In genomic region chr3R:17449402-17449801, dm6 we compare ENCODE assay signal across 1 fruit fly cellular context.
TF ChIP-seq lines count a peak whose summit lies in the region.

No protein-coding gene starts in this region.

TF ChIP-seq in whole organism, embryonic, 481 proteins besides CTCF, POLR2A, EP300 and RAD21 (continued from another document):
- TF ChIP-seq CG9932 (GFP tag; IDR thresholded peaks at IDR 0.05; lab: Robert Waterston, UW) (no peak), al (GFP tag; IDR thresholded peaks at IDR 0.05; lab: Robert Waterston, UW) (no peak), CG5180 (GFP tag; optimal IDR thresholded peaks at IDR 0.05; lab: Kevin White, UChicago) (no peak), D19B (GFP tag; optimal IDR thresholded peaks at IDR 0.05; lab: Kevin White, UChicago) (no peak), HmgZ (tag; optimal IDR thresholded peaks at IDR 0.05; lab: Kevin White, UChicago) (peak; percentile 10), CG4707 (GFP tag; optimal IDR thresholded peaks at IDR 0.05; lab: Kevin White, UChicago) (no peak), dm (GFP tag; optimal IDR thresholded peaks at IDR 0.05; lab: Kevin White, UChicago) (no peak), Hr51 (GFP tag; optimal IDR thresholded peaks at IDR 0.05; lab: Kevin White, UChicago) (no peak), Dll (GFP tag; IDR thresholded peaks at IDR 0.05; lab: Robert Waterston, UW; ENCODE audit: partially characterized antibody) (no peak), CG12391 (tag; optimal IDR thresholded peaks at IDR 0.05; lab: Kevin White, UChicago) (no peak), croc (GFP tag; conservative IDR thresholded peaks at IDR 0.05; lab: Robert Waterston, UW) (no peak), Opbp (GFP tag; IDR thresholded peaks at IDR 0.05; lab: Robert Waterston, UW; ENCODE audit: partially characterized antibody) (peak; percentile 69; the same call in 2 of the 3 replicates), CG2889 (GFP tag; IDR thresholded peaks at IDR 0.05; lab: Robert Waterston, UW) (no peak), CG34422 (GFP tag; IDR thresholded peaks at IDR 0.05; lab: Robert Waterston, UW) (no peak; the same call in 2 of the 3 replicates), CG17328 (GFP tag; IDR thresholded peaks at IDR 0.05; lab: Robert Waterston, UW) (no peak), CG1603 (tag; optimal IDR thresholded peaks at IDR 0.05; lab: Kevin White, UChicago) (peak; percentile 21), Sry-δ (GFP tag; optimal IDR thresholded peaks at IDR 0.05; lab: Kevin White, UChicago) (no peak), CG7372 (GFP tag; IDR thresholded peaks at IDR 0.05; lab: Robert Waterston, UW) (no peak), Abd-B (GFP tag; optimal IDR thresholded peaks at IDR 0.05; lab: Kevin White, UChicago) (peak; percentile 60), Lhr (GFP tag; optimal IDR thresholded peaks at IDR 0.05; lab: Kevin White, UChicago) (peak; percentile 28), run (tag; optimal IDR thresholded peaks at IDR 0.05; lab: Kevin White, UChicago) (no peak), jumu (GFP tag; optimal IDR thresholded peaks at IDR 0.05; lab: Kevin White, UChicago) (no peak), CG30403 (GFP tag; optimal IDR thresholded peaks at IDR 0.05; lab: Kevin White, UChicago) (no peak), CG2202 (tag; optimal IDR thresholded peaks at IDR 0.05; lab: Kevin White, UChicago) (no peak), CG3847 (GFP tag; IDR thresholded peaks at IDR 0.05; lab: Robert Waterston, UW) (peak; percentile 27; the same call in 1 of the 2 replicates), CG9797 (GFP tag; optimal IDR thresholded peaks at IDR 0.05; lab: Kevin White, UChicago) (no peak), Asciz (GFP tag; optimal IDR thresholded peaks at IDR 0.05; lab: Kevin White, UChicago) (no peak), CoRest (tag; optimal IDR thresholded peaks at IDR 0.05; lab: Kevin White, UChicago) (peak; percentile 12), CG8089 (GFP tag; optimal IDR thresholded peaks at IDR 0.05; lab: Kevin White, UChicago) (no peak), Spps (tag; optimal IDR thresholded peaks at IDR 0.05; lab: Kevin White, UChicago) (no peak), tna (GFP tag; IDR thresholded peaks at IDR 0.05; lab: Robert Waterston, UW; ENCODE audit: partially characterized antibody) (no peak), dysf (GFP tag; IDR thresholded peaks at IDR 0.05; lab: Robert Waterston, UW) (no peak), amos (GFP tag; IDR thresholded peaks at IDR 0.05; lab: Robert Waterston, UW; ENCODE audit: partially characterized antibody) (peak; percentile 62), MTF-1 (GFP tag; optimal IDR thresholded peaks at IDR 0.05; lab: Kevin White, UChicago; ENCODE audit: borderline replicate concordance) (no peak), CG7556 (GFP tag; optimal IDR thresholded peaks at IDR 0.05; lab: Kevin White, UChicago) (no peak), B-H1 (GFP tag; IDR thresholded peaks at IDR 0.05; lab: Robert Waterston, UW) (no peak), stwl (tag; optimal IDR thresholded peaks at IDR 0.05; lab: Kevin White, UChicago) (peak; percentile 96), TFAM (GFP tag; optimal IDR thresholded peaks at IDR 0.05; lab: Kevin White, UChicago) (no peak), chm (GFP tag; IDR thresholded peaks at IDR 0.05; lab: Robert Waterston, UW) (no peak), gsb-n (tag; optimal IDR thresholded peaks at IDR 0.05; lab: Kevin White, UChicago) (no peak), HLH4C (GFP tag; IDR thresholded peaks at IDR 0.05; lab: Robert Waterston, UW; ENCODE audit: partially characterized antibody) (peak; percentile 15; the same call in 1 of the 3 replicates), Pdp1 (GFP tag; optimal IDR thresholded peaks at IDR 0.05; lab: Kevin White, UChicago) (no peak), Elba2 (GFP tag; optimal IDR thresholded peaks at IDR 0.05; lab: Kevin White, UChicago) (no peak), B-H2 (GFP tag; optimal IDR thresholded peaks at IDR 0.05; lab: Kevin White, UChicago) (no peak), ken (GFP tag; IDR thresholded peaks at IDR 0.05; lab: Robert Waterston, UW) (no peak), CG30431 (GFP tag; optimal IDR thresholded peaks at IDR 0.05; lab: Kevin White, UChicago) (no peak), ro (GFP tag; IDR thresholded peaks at IDR 0.05; lab: Robert Waterston, UW) (no peak), gem (tag; optimal IDR thresholded peaks at IDR 0.05; lab: Kevin White, UChicago) (peak; percentile 18), lola (GFP tag; optimal IDR thresholded peaks at IDR 0.05; lab: Kevin White, UChicago) (no peak), sr (GFP tag; IDR thresholded peaks at IDR 0.05; lab: Robert Waterston, UW) (no peak), CG11723 (GFP tag; optimal IDR thresholded peaks at IDR 0.05; lab: Kevin White, UChicago) (no peak), H15 (GFP tag; IDR thresholded peaks at IDR 0.05; lab: Robert Waterston, UW) (0 out of 3 replicates have a peak, but pooled peaks have one; percentile 18), CG14710 (tag; optimal IDR thresholded peaks at IDR 0.05; lab: Kevin White, UChicago) (no peak), tin (GFP tag; optimal IDR thresholded peaks at IDR 0.05; lab: Kevin White, UChicago) (no peak), hb (GFP tag; IDR thresholded peaks at IDR 0.05; lab: Robert Waterston, UW; ENCODE audit: partially characterized antibody) (peak; percentile 51; the same call in 2 of the 3 replicates), p53 (GFP tag; optimal IDR thresholded peaks at IDR 0.05; lab: Kevin White, UChicago) (no peak), caup (GFP tag; optimal IDR thresholded peaks at IDR 0.05; lab: Kevin White, UChicago; ENCODE audit: severe bottlenecking) (no peak), lilli (GFP tag; optimal IDR thresholded peaks at IDR 0.05; lab: Kevin White, UChicago) (no peak), ftz-f1 (GFP tag; optimal IDR thresholded peaks at IDR 0.05; lab: Kevin White, UChicago) (no peak), CG9215 (GFP tag; IDR thresholded peaks at IDR 0.05; lab: Robert Waterston, UW) (no peak), Awh (GFP tag; IDR thresholded peaks at IDR 0.05; lab: Robert Waterston, UW) (no peak), gcm2 (GFP tag; optimal IDR thresholded peaks at IDR 0.05; lab: Kevin White, UChicago) (no peak), CG31441 (GFP tag; IDR thresholded peaks at IDR 0.05; lab: Robert Waterston, UW) (no peak), ind (GFP tag; optimal IDR thresholded peaks at IDR 0.05; lab: Kevin White, UChicago) (no peak), nmo (GFP tag; optimal IDR thresholded peaks at IDR 0.05; lab: Kevin White, UChicago) (peak; percentile 29), CG17385 (GFP tag; optimal IDR thresholded peaks at IDR 0.05; lab: Kevin White, UChicago) (no peak), Adf1 (GFP tag; IDR thresholded peaks at IDR 0.05; lab: Robert Waterston, UW) (no peak), CG9817 (tag; optimal IDR thresholded peaks at IDR 0.05; lab: Kevin White, UChicago) (peak; percentile 16), kah (GFP tag; optimal IDR thresholded peaks at IDR 0.05; lab: Kevin White, UChicago) (peak; percentile 64), stc (GFP tag; IDR thresholded peaks at IDR 0.05; lab: Robert Waterston, UW) (no peak), Myb (GFP tag; optimal IDR thresholded peaks at IDR 0.05; lab: Kevin White, UChicago) (peak; percentile 96), sens (GFP tag; lab: Kevin White, UChicago) (peak; percentile 48), CG32772 (GFP tag; IDR thresholded peaks at IDR 0.05; lab: Robert Waterston, UW) (no peak), HmgD (GFP tag; optimal IDR thresholded peaks at IDR 0.05; lab: Kevin White, UChicago) (peak; percentile 28), ash1 (GFP tag; optimal IDR thresholded peaks at IDR 0.05; lab: Kevin White, UChicago) (no peak), Tbp (GFP tag; optimal IDR thresholded peaks at IDR 0.05; lab: Kevin White, UChicago) (no peak), CG6683 (GFP tag; optimal IDR thresholded peaks at IDR 0.05; lab: Kevin White, UChicago) (no peak), pita (GFP tag; optimal IDR thresholded peaks at IDR 0.05; lab: Kevin White, UChicago) (peak; percentile 6), scrt (GFP tag; optimal IDR thresholded peaks at IDR 0.05; lab: Kevin White, UChicago) (no peak), bbx (GFP tag; IDR thresholded peaks at IDR 0.05; lab: Robert Waterston, UW; ENCODE audit: partially characterized antibody) (peak; percentile 48; the same call in 1 of the 2 replicates), pb (GFP tag; optimal IDR thresholded peaks at IDR 0.05; lab: Kevin White, UChicago) (no peak), ase (GFP tag; IDR thresholded peaks at IDR 0.05; lab: Robert Waterston, UW) (no peak), nerfin-1 (tag; optimal IDR thresholded peaks at IDR 0.05; lab: Kevin White, UChicago) (no peak), grn (GFP tag; optimal IDR thresholded peaks at IDR 0.05; lab: Kevin White, UChicago) (peak; percentile 25), slbo (GFP tag; IDR thresholded peaks at IDR 0.05; lab: Robert Waterston, UW) (0 out of 2 replicates have a peak, but pooled peaks have one; percentile 34), CG8359 (GFP tag; optimal IDR thresholded peaks at IDR 0.05; lab: Kevin White, UChicago; ENCODE audit: borderline replicate concordance) (no peak), btn (GFP tag; optimal IDR thresholded peaks at IDR 0.05; lab: Kevin White, UChicago) (no peak), disco-r (GFP tag; optimal IDR thresholded peaks at IDR 0.05; lab: Kevin White, UChicago) (no peak), CG9437 (GFP tag; optimal IDR thresholded peaks at IDR 0.05; lab: Kevin White, UChicago) (no peak), CG13894 (tag; optimal IDR thresholded peaks at IDR 0.05; lab: Kevin White, UChicago) (peak; percentile 9), gt (GFP tag; IDR thresholded peaks at IDR 0.05; lab: Robert Waterston, UW) (no peak), fru (optimal IDR thresholded peaks at IDR 0.05; lab: Kevin White, UChicago) (no peak), CG17802 (tag; optimal IDR thresholded peaks at IDR 0.05; lab: Kevin White, UChicago) (peak; percentile 62), Lim3 (GFP tag; IDR thresholded peaks at IDR 0.05; lab: Robert Waterston, UW) (no peak), psq (GFP tag; optimal IDR thresholded peaks at IDR 0.05; lab: Kevin White, UChicago) (no peak), Hr78 (GFP tag; optimal IDR thresholded peaks at IDR 0.05; lab: Kevin White, UChicago) (no peak), CG7786 (GFP tag; optimal IDR thresholded peaks at IDR 0.05; lab: Kevin White, UChicago) (no peak), CG6272 (GFP tag; IDR thresholded peaks at IDR 0.05; lab: Robert Waterston, UW) (0 out of 2 replicates have a peak, but pooled peaks have one; percentile 25), gce (GFP tag; IDR thresholded peaks at IDR 0.05; lab: Robert Waterston, UW) (no peak), bcd (GFP tag; optimal IDR thresholded peaks at IDR 0.05; lab: Kevin White, UChicago) (peak; percentile 19), Ada2b (GFP tag; IDR thresholded peaks at IDR 0.05; lab: Robert Waterston, UW) (no peak), vnd (GFP tag; IDR thresholded peaks at IDR 0.05; lab: Robert Waterston, UW; ENCODE audit: partially characterized antibody) (no peak), crp (GFP tag; optimal IDR thresholded peaks at IDR 0.05; lab: Kevin White, UChicago) (no peak), CG10462 (GFP tag; optimal IDR thresholded peaks at IDR 0.05; lab: Kevin White, UChicago) (no peak), Xbp1 (GFP tag; optimal IDR thresholded peaks at IDR 0.05; lab: Kevin White, UChicago) (peak; percentile 31), Hr3 (GFP tag; optimal IDR thresholded peaks at IDR 0.05; lab: Kevin White, UChicago) (peak; percentile 4), tgo (GFP tag; IDR thresholded peaks at IDR 0.05; lab: Robert Waterston, UW) (no peak), CG3995 (GFP tag; optimal IDR thresholded peaks at IDR 0.05; lab: Kevin White, UChicago) (peak; percentile 28), CG31365 (tag; optimal IDR thresholded peaks at IDR 0.05; lab: Kevin White, UChicago) (peak; percentile 97), cato (GFP tag; optimal IDR thresholded peaks at IDR 0.05; lab: Kevin White, UChicago; ENCODE audit: borderline replicate concordance) (no peak), da (GFP tag; optimal IDR thresholded peaks at IDR 0.05; lab: Kevin White, UChicago) (no peak), aop (GFP tag; IDR thresholded peaks at IDR 0.05; lab: Robert Waterston, UW) (no peak), CG11504 (tag; optimal IDR thresholded peaks at IDR 0.05; lab: Kevin White, UChicago) (peak; percentile 46), ac (GFP tag; optimal IDR thresholded peaks at IDR 0.05; lab: Kevin White, UChicago) (no peak), CG16813 (GFP tag; IDR thresholded peaks at IDR 0.05; lab: Robert Waterston, UW; ENCODE audit: partially characterized antibody) (peak; percentile 45; the same call in 1 of the 3 replicates), Eip74EF (GFP tag; optimal IDR thresholded peaks at IDR 0.05; lab: Kevin White, UChicago) (no peak), eyg (GFP tag; optimal IDR thresholded peaks at IDR 0.05; lab: Kevin White, UChicago) (no peak), CG4854 (GFP tag; optimal IDR thresholded peaks at IDR 0.05; lab: Kevin White, UChicago) (no peak), CG15696 (tag; optimal IDR thresholded peaks at IDR 0.05; lab: Kevin White, UChicago) (no peak), Jarid2 (GFP tag; optimal IDR thresholded peaks at IDR 0.05; lab: Kevin White, UChicago) (no peak), pho (GFP tag; optimal IDR thresholded peaks at IDR 0.05; lab: Kevin White, UChicago) (no peak), pum (GFP tag; optimal IDR thresholded peaks at IDR 0.05; lab: Kevin White, UChicago) (no peak), Nf-YA (GFP tag; IDR thresholded peaks at IDR 0.05; lab: Robert Waterston, UW) (no peak), CG14014 (GFP tag; IDR thresholded peaks at IDR 0.05; lab: Robert Waterston, UW) (no peak), CG11085 (GFP tag; IDR thresholded peaks at IDR 0.05; lab: Robert Waterston, UW) (no peak), CG8478 (optimal IDR thresholded peaks at IDR 0.05; lab: Kevin White, UChicago) (no peak), CG11695 (GFP tag; IDR thresholded peaks at IDR 0.05; lab: Robert Waterston, UW) (no peak), chinmo (GFP tag; IDR thresholded peaks at IDR 0.05; lab: Robert Waterston, UW; ENCODE audit: partially characterized antibody) (no peak), CG12659 (GFP tag; optimal IDR thresholded peaks at IDR 0.05; lab: Kevin White, UChicago) (no peak), Fer1 (GFP tag; optimal IDR thresholded peaks at IDR 0.05; lab: Kevin White, UChicago) (no peak), Nf-YC (tag; optimal IDR thresholded peaks at IDR 0.05; lab: Kevin White, UChicago) (no peak)
